Fruit fly (Drosophila melanogaster) whole organism, prepupa: ENCODE measurements around the gene bun.

Source experiments
- fd59A ChIP-seq: fragments of 200-800 bp; sonication (Bioruptor generic); optimal IDR thresholded peaks from 2 replicates; lab custom pipeline; 2017; ENCODE audit warnings: missing biosample characterization, mild to moderate bottlenecking, missing genetic modification characterization, missing genetic modification reagents
- spab ChIP-seq: fragments of 200-800 bp; sonication (Bioruptor generic); optimal IDR thresholded peaks from 2 replicates; lab custom pipeline; 2017; ENCODE audit warnings: missing biosample characterization, mild to moderate bottlenecking, missing genetic modification characterization, missing genetic modification reagents
- svp ChIP-seq: fragments of 200-800 bp; sonication (Bioruptor generic); peaks from one replicate; lab custom pipeline; 2016; ENCODE audit warnings: missing biosample characterization, missing genetic modification characterization

dm6 chr2L:12485897-12486615 lies 60.4 kb downstream of the bun start:
- TF ChIP-seq svp (GFP tag; lab: Kevin White, UChicago): no peak
- no peak for TF ChIP-seq spab (GFP tag; lab: Kevin White, UChicago)
- TF ChIP-seq fd59A (GFP tag; lab: Kevin White, UChicago): no peak
